Fruit fly (Drosophila melanogaster): Measurements from ENCODE around the gene CG10357.
A peak's percentile ranks its signal among the peaks of the same experiment; 100 is the strongest.

CG10357 gene

dm6 chr3L:3649527-3649926, 34.3 kb downstream of the CG10357 start:
- TF ChIP-seq pan (optimal IDR thresholded peaks at IDR 0.05) (no peak), pan (GFP tag; optimal IDR thresholded peaks at IDR 0.05 in 1 of 2, IDR thresholded peaks at IDR 0.05 in 1 of 2) (no peak), sens (GFP tag) (peak; percentile 31), Drgx (GFP tag; IDR thresholded peaks at IDR 0.05) (peak; percentile 79), Sry-δ (GFP tag; optimal IDR thresholded peaks at IDR 0.05) (no peak)

- TF ChIP-seq CG12744 (GFP tag; optimal IDR thresholded peaks at IDR 0.05) (no peak), H2.0 (GFP tag; IDR thresholded peaks at IDR 0.05) (no peak), CG30431 (GFP tag; optimal IDR thresholded peaks at IDR 0.05) (no peak)
Measured at dm6 chr3L:3654671-3655070, 39.5 kb downstream of the CG10357 start, which contains the start of gene CG10862. TSS of gene CG10862 (minus strand) at chr3L:3654771.

- TF ChIP-seq CG7745 (tag; optimal IDR thresholded peaks at IDR 0.05) = no peak
- peak; percentile 76 for TF ChIP-seq Drgx (GFP tag; IDR thresholded peaks at IDR 0.05)
- TF ChIP-seq danr (GFP tag; IDR thresholded peaks at IDR 0.05) = no peak
- no peak for TF ChIP-seq esg (GFP tag; conservative IDR thresholded peaks at IDR 0.05)
- no peak for TF ChIP-seq sob (GFP tag; IDR thresholded peaks at IDR 0.05)
- TF ChIP-seq kni (GFP tag; optimal IDR thresholded peaks at IDR 0.05) = no peak
- no peak for TF ChIP-seq CG12299 (tag; optimal IDR thresholded peaks at IDR 0.05)
- no peak for TF ChIP-seq CG12769 (tag; optimal IDR thresholded peaks at IDR 0.05)
- no peak for TF ChIP-seq CG7963 (GFP tag; IDR thresholded peaks at IDR 0.05; ENCODE audit: partially characterized antibody)
- TF ChIP-seq PHDP (tag; optimal IDR thresholded peaks at IDR 0.05) = no peak
- no peak for TF ChIP-seq CG2875 (GFP tag; optimal IDR thresholded peaks at IDR 0.05)
- TF ChIP-seq bsh (GFP tag; optimal IDR thresholded peaks at IDR 0.05) = no peak
- TF ChIP-seq Vsx1 (GFP tag; optimal IDR thresholded peaks at IDR 0.05) = no peak
- TF ChIP-seq sens (GFP tag) = peak; percentile 39
- TF ChIP-seq fru (optimal IDR thresholded peaks at IDR 0.05) = no peak
- TF ChIP-seq cg (GFP tag; optimal IDR thresholded peaks at IDR 0.05) = no peak
- TF ChIP-seq odd (GFP tag; optimal IDR thresholded peaks at IDR 0.05) = no peak
- TF ChIP-seq pros (GFP tag; optimal IDR thresholded peaks at IDR 0.05) = no peak
- no peak for TF ChIP-seq CG1603 (tag; optimal IDR thresholded peaks at IDR 0.05)
- no peak for TF ChIP-seq CG18476 (GFP tag; optimal IDR thresholded peaks at IDR 0.05)
- TF ChIP-seq CG11456 (GFP tag; IDR thresholded peaks at IDR 0.05) = peak; percentile 27; the same call in 1 of the 3 replicates
- TF ChIP-seq HLH4C (GFP tag; IDR thresholded peaks at IDR 0.05; ENCODE audit: partially characterized antibody) = no peak
Measured at dm6 chr3L:3656867-3657266, 41.7 kb downstream of the CG10357 start.

- no peak for TF ChIP-seq ssp (GFP tag; IDR thresholded peaks at IDR 0.05)
- TF ChIP-seq ato (GFP tag; IDR thresholded peaks at IDR 0.05; ENCODE audit: partially characterized antibody) = no peak
- no peak for TF ChIP-seq CG12942 (GFP tag; optimal IDR thresholded peaks at IDR 0.05)
- TF ChIP-seq sens (GFP tag) = peak; percentile 61
- TF ChIP-seq CG4854 (GFP tag; optimal IDR thresholded peaks at IDR 0.05) = no peak
- TF ChIP-seq D19A (tag; optimal IDR thresholded peaks at IDR 0.05) = peak; percentile 49
- TF ChIP-seq pho (GFP tag; optimal IDR thresholded peaks at IDR 0.05) = no peak
- TF ChIP-seq Blimp-1 (GFP tag; optimal IDR thresholded peaks at IDR 0.05) = peak; percentile 40
- no peak for TF ChIP-seq CG9727 (GFP tag; optimal IDR thresholded peaks at IDR 0.05)
- TF ChIP-seq CG3281 (GFP tag; optimal IDR thresholded peaks at IDR 0.05) = no peak
Measured at dm6 chr3L:3657897-3658296, 42.7 kb downstream of the CG10357 start.

Data from whole organism, embryonic.